Fruit fly (Drosophila melanogaster) whole organism, embryonic: ENCODE measurements around the gene Gr39a.

ENCODE experiments used
- Bteb2 ChIP-seq: fragments of 200-800 bp; sonication (Bioruptor generic); optimal IDR thresholded peaks from 2 replicates; lab custom pipeline; 2016; ENCODE audit warnings: missing biosample characterization, missing genetic modification characterization
- CG10267 ChIP-seq: fragments of 200-800 bp; sonication (Bioruptor generic); optimal IDR thresholded peaks from 2 replicates; lab custom pipeline; 2018; ENCODE audit warnings: missing biosample characterization, mild to moderate bottlenecking, missing genetic modification characterization, moderate library complexity
- CG10565 ChIP-seq: fragments of 200-800 bp; sonication (Bioruptor generic); optimal IDR thresholded peaks from 3 replicates; lab custom pipeline; 2016; ENCODE audit warnings: missing biosample characterization, mild to moderate bottlenecking, missing genetic modification characterization
- CG13123 ChIP-seq: fragments of 200-800 bp; sonication (Bioruptor generic); optimal IDR thresholded peaks from 2 replicates; lab custom pipeline; 2016; ENCODE audit warnings: missing biosample characterization, missing genetic modification characterization
- CG14710 ChIP-seq: fragments of 200-800 bp; sonication (Bioruptor generic); optimal IDR thresholded peaks from 3 replicates; lab custom pipeline; 2019; ENCODE audit warnings: missing biosample characterization, mild to moderate bottlenecking, missing genetic modification characterization, moderate library complexity
- CG16813 ChIP-seq: fragments of 200-800 bp; sonication (Bioruptor generic); IDR thresholded peaks from 3 replicates; pipeline ENCODE4 v1.3.6; 2022; ENCODE audit warnings: missing biosample characterization, missing genetic modification characterization; ENCODE audit not compliant: partially characterized antibody
- CG17186 ChIP-seq: fragments of 200-800 bp; sonication (Bioruptor generic); optimal IDR thresholded peaks from 3 replicates; lab custom pipeline; 2017; ENCODE audit warnings: missing biosample characterization, missing genetic modification reagents, missing genetic modification characterization
- CG18476 ChIP-seq: fragments of 200-800 bp; sonication (Bioruptor generic); optimal IDR thresholded peaks from 2 replicates; lab custom pipeline; 2016; ENCODE audit warnings: missing biosample characterization, mild to moderate bottlenecking, missing genetic modification characterization
- CG31365 ChIP-seq: fragments of 200-800 bp; sonication (Bioruptor generic); optimal IDR thresholded peaks from 2 replicates; lab custom pipeline; 2018; ENCODE audit warnings: missing biosample characterization, mild to moderate bottlenecking, missing genetic modification characterization
- CG33557 ChIP-seq: fragments of 200-800 bp; sonication (Bioruptor generic); optimal IDR thresholded peaks from 2 replicates; lab custom pipeline; 2019; ENCODE audit warnings: missing biosample characterization, mild to moderate bottlenecking, missing genetic modification characterization, moderate library complexity
- CG3995 ChIP-seq: fragments of 200-800 bp; sonication (Bioruptor generic); optimal IDR thresholded peaks from 3 replicates; lab custom pipeline; 2016; ENCODE audit warnings: missing biosample characterization, missing genetic modification characterization
- CG4404 ChIP-seq: fragments of 200-800 bp; sonication (Bioruptor generic); IDR thresholded peaks from 2 replicates; pipeline ENCODE4 v1.3.6; 2022; ENCODE audit warnings: missing biosample characterization, missing genetic modification characterization
- CG4707 ChIP-seq: fragments of 200-800 bp; sonication (Bioruptor generic); optimal IDR thresholded peaks from 2 replicates; lab custom pipeline; 2018; ENCODE audit warnings: missing biosample characterization, mild to moderate bottlenecking, missing genetic modification characterization, moderate library complexity
- CG7357 ChIP-seq: fragments of 200-800 bp; sonication (Bioruptor generic); IDR thresholded peaks from 3 replicates; pipeline ENCODE4 v1.3.6; 2022; ENCODE audit warnings: missing biosample characterization, missing genetic modification characterization
- CG9215 ChIP-seq: fragments of 200-800 bp; sonication (Bioruptor generic); IDR thresholded peaks from 2 replicates; pipeline ENCODE4 v1.3.6; 2022; ENCODE audit warnings: missing biosample characterization, missing genetic modification characterization
- CG9797 ChIP-seq: fragments of 200-800 bp; sonication (Bioruptor generic); optimal IDR thresholded peaks from 3 replicates; lab custom pipeline; 2018; ENCODE audit warnings: missing biosample characterization, mild to moderate bottlenecking, missing genetic modification characterization
- CG9876 ChIP-seq: fragments of 200-800 bp; sonication (Bioruptor generic); optimal IDR thresholded peaks from 2 replicates; lab custom pipeline; 2016; ENCODE audit warnings: missing biosample characterization, missing genetic modification characterization
- CkIIα-i1 ChIP-seq: fragments of 200-800 bp; sonication (Bioruptor generic); IDR thresholded peaks from 2 replicates; pipeline ENCODE4 v1.3.6; 2022; ENCODE audit warnings: missing biosample characterization, missing genetic modification characterization
- D19B ChIP-seq: fragments of 200-800 bp; sonication (Bioruptor generic); optimal IDR thresholded peaks from 2 replicates; lab custom pipeline; 2017; ENCODE audit warnings: missing biosample characterization, mild to moderate bottlenecking, missing genetic modification characterization
- Deaf1 ChIP-seq: fragments of 200-800 bp; optimal IDR thresholded peaks from 3 replicates; lab custom pipeline; 2019; ENCODE audit warnings: missing biosample characterization, mild to moderate bottlenecking, missing genetic modification characterization, moderate library complexity
- Dip2 ChIP-seq: fragments of 200-800 bp; sonication (Bioruptor generic); IDR thresholded peaks from 2 replicates; pipeline ENCODE4 v1.3.6; 2022; ENCODE audit warnings: missing biosample characterization, missing genetic modification characterization
- Dip3 ChIP-seq: fragments of 200-800 bp; sonication (Bioruptor generic); optimal IDR thresholded peaks from 3 replicates; lab custom pipeline; 2016; ENCODE audit warnings: missing biosample characterization, missing genetic modification characterization
- Dll ChIP-seq: fragments of 200-800 bp; sonication (Bioruptor generic); IDR thresholded peaks from 4 replicates; pipeline ENCODE4 v1.3.6; 2022; ENCODE audit warnings: missing biosample characterization, missing genetic modification characterization; ENCODE audit not compliant: partially characterized antibody
- Hr78 ChIP-seq, 2 experiments: fragments of 200-800 bp in 1 of 2; fragments of >200 bp in 1 of 2; sonication (Bioruptor generic) in 1 of 2; optimal IDR thresholded peaks; 2 replicates each; lab custom pipeline; 2017 to 2019; ENCODE audit warnings: missing biosample characterization in 2 of 2, missing genetic modification characterization in 2 of 2, mild to moderate bottlenecking in 1 of 2, moderate library complexity in 1 of 2
- Hsf ChIP-seq: fragments of 200-800 bp; sonication (Bioruptor generic); optimal IDR thresholded peaks from 3 replicates; lab custom pipeline; 2016; ENCODE audit warnings: missing biosample characterization, missing genetic modification characterization
- Scr ChIP-seq: fragments of 200-800 bp; sonication (Bioruptor generic); IDR thresholded peaks from 2 replicates; pipeline ENCODE4 v1.3.6; 2022; ENCODE audit warnings: missing biosample characterization, missing genetic modification characterization; ENCODE audit not compliant: partially characterized antibody
- YL-1 ChIP-seq: fragments of 200-800 bp; sonication (Bioruptor generic); optimal IDR thresholded peaks from 3 replicates; lab custom pipeline; 2017; ENCODE audit warnings: missing biosample characterization, mild to moderate bottlenecking, missing genetic modification characterization
- ash1 ChIP-seq: fragments of 200-800 bp; sonication (Bioruptor generic); optimal IDR thresholded peaks from 2 replicates; lab custom pipeline; 2018; ENCODE audit warnings: missing biosample characterization, mild to moderate bottlenecking, missing genetic modification characterization
- cg ChIP-seq: fragments of 200-800 bp; sonication (Bioruptor generic); optimal IDR thresholded peaks from 3 replicates; lab custom pipeline; 2019; ENCODE audit warnings: missing biosample characterization, mild to moderate bottlenecking, missing genetic modification characterization, moderate library complexity
- crp ChIP-seq, 2 experiments: fragments of 200-800 bp; sonication (Bioruptor generic); optimal IDR thresholded peaks; 2 replicates in 1 of 2; 3 replicates in 1 of 2; lab custom pipeline; 2017; ENCODE audit warnings: missing biosample characterization in 2 of 2, missing genetic modification characterization in 2 of 2, mild to moderate bottlenecking in 1 of 2, moderate library complexity in 1 of 2
- en ChIP-seq: fragments of 200-800 bp; sonication (Bioruptor generic); optimal IDR thresholded peaks from 2 replicates; lab custom pipeline; 2016; ENCODE audit warnings: missing biosample characterization, missing genetic modification characterization
- eyg ChIP-seq: fragments of 200-800 bp; sonication (Bioruptor generic); optimal IDR thresholded peaks from 3 replicates; lab custom pipeline; 2016; ENCODE audit warnings: missing biosample characterization, missing genetic modification characterization
- gcm2 ChIP-seq: fragments of 200-800 bp; sonication (Bioruptor generic); optimal IDR thresholded peaks from 2 replicates; lab custom pipeline; 2016; ENCODE audit warnings: missing biosample characterization, missing genetic modification characterization
- gem ChIP-seq: fragments of 200-800 bp; sonication (Bioruptor generic); optimal IDR thresholded peaks from 2 replicates; lab custom pipeline; 2019; ENCODE audit warnings: missing biosample characterization, mild to moderate bottlenecking, missing genetic modification characterization, moderate library complexity
- grn ChIP-seq: fragments of 200-800 bp; sonication (Bioruptor generic); optimal IDR thresholded peaks from 3 replicates; lab custom pipeline; 2017; ENCODE audit warnings: missing biosample characterization, missing genetic modification characterization
- gt ChIP-seq: fragments of 200-800 bp; sonication (Bioruptor generic); IDR thresholded peaks from 2 replicates; pipeline ENCODE4 v1.3.6; 2022; ENCODE audit warnings: missing biosample characterization, missing genetic modification characterization
- ham ChIP-seq: fragments of 200-800 bp; sonication (Bioruptor generic); IDR thresholded peaks from 2 replicates; pipeline ENCODE4 v1.3.6; 2022; ENCODE audit warnings: missing biosample characterization, missing genetic modification characterization
- luna ChIP-seq: fragments of 200-800 bp; sonication (Bioruptor generic); optimal IDR thresholded peaks from 2 replicates; lab custom pipeline; 2016; ENCODE audit warnings: missing biosample characterization, missing genetic modification characterization
- nmo ChIP-seq: fragments of 200-800 bp; sonication (Bioruptor generic); optimal IDR thresholded peaks from 2 replicates; lab custom pipeline; 2018; ENCODE audit warnings: missing biosample characterization, mild to moderate bottlenecking, missing genetic modification characterization, moderate library complexity
- otp ChIP-seq: fragments of 200-800 bp; sonication (Bioruptor generic); IDR thresholded peaks from 3 replicates; pipeline ENCODE4, ENCODE4 v1.3.6; 2022; ENCODE audit warnings: missing biosample characterization, missing genetic modification characterization
- prd ChIP-seq, 3 experiments: fragments of >200 bp in 2 of 3; fragments of 200-800 bp in 1 of 3; sonication (Bioruptor generic) in 1 of 3; optimal IDR thresholded peaks in 2 of 3; IDR thresholded peaks in 1 of 3; 2 replicates in 2 of 3; 3 replicates in 1 of 3; pipeline versions ENCODE4 v1.3.6 to Lab custom; 2017 to 2022; ENCODE audit warnings: missing biosample characterization in 1 of 3, missing genetic modification characterization in 1 of 3
- pros ChIP-seq: fragments of 200-800 bp; sonication (Bioruptor generic); optimal IDR thresholded peaks from 3 replicates; lab custom pipeline; 2019; ENCODE audit warnings: missing biosample characterization, mild to moderate bottlenecking, missing genetic modification characterization, moderate library complexity
- slou ChIP-seq: fragments of 200-800 bp; sonication (Bioruptor generic); optimal IDR thresholded peaks from 3 replicates; lab custom pipeline; 2016; ENCODE audit warnings: missing biosample characterization, missing genetic modification characterization
- so ChIP-seq: fragments of 200-800 bp; sonication (Bioruptor generic); IDR thresholded peaks from 3 replicates; pipeline ENCODE4 v1.3.6; 2022; ENCODE audit warnings: missing biosample characterization, missing genetic modification characterization
- stwl ChIP-seq: fragments of 200-800 bp; sonication (Bioruptor generic); optimal IDR thresholded peaks from 3 replicates; lab custom pipeline; 2018; ENCODE audit warnings: missing biosample characterization, mild to moderate bottlenecking, missing genetic modification characterization, moderate library complexity
- tll ChIP-seq, 2 experiments: fragments of 200-800 bp in 1 of 2; fragments of >200 bp in 1 of 2; sonication (Bioruptor generic) in 1 of 2; optimal IDR thresholded peaks; 2 replicates each; lab custom pipeline; 2017 to 2019; ENCODE audit warnings: missing biosample characterization in 2 of 2, missing genetic modification characterization in 2 of 2, mild to moderate bottlenecking in 1 of 2, moderate library complexity in 1 of 2
- tna ChIP-seq: fragments of 200-800 bp; sonication (Bioruptor generic); IDR thresholded peaks from 2 replicates; pipeline ENCODE4 v1.3.6; 2022; ENCODE audit warnings: missing biosample characterization, missing genetic modification characterization; ENCODE audit not compliant: partially characterized antibody
- vvl ChIP-seq: fragments of 200-800 bp; sonication (Bioruptor generic); IDR thresholded peaks from 2 replicates; pipeline ENCODE4 v1.3.6; 2022; ENCODE audit warnings: missing biosample characterization, missing genetic modification characterization
- wek ChIP-seq: fragments of 200-800 bp; sonication (Bioruptor generic); optimal IDR thresholded peaks from 3 replicates; lab custom pipeline; 2018; ENCODE audit warnings: missing biosample characterization, mild to moderate bottlenecking, missing genetic modification characterization, moderate library complexity

The Gr39a gene

dm6 chr2L:21263470-21264146 is 26.9 kb upstream of the Gr39a start (continued):
- TF ChIP-seq Dip2 (GFP tag; lab: Robert Waterston, UW), result no peak
- TF ChIP-seq CG17186 (GFP tag; lab: Kevin White, UChicago), result no peak
- peak; percentile 38 for TF ChIP-seq stwl
- TF ChIP-seq CG13123 (GFP tag; lab: Kevin White, UChicago), result no peak
- no peak for TF ChIP-seq Dll
- no peak for TF ChIP-seq otp (GFP tag; lab: Robert Waterston, UW)
- 0 out of 2 replicates have a peak, but pooled peaks have one; percentile 7 for TF ChIP-seq Scr (GFP tag; lab: Robert Waterston, UW)
- TF ChIP-seq CG4404 (GFP tag; lab: Robert Waterston, UW), result no peak
- peak in 1 of 2 experiments; percentile 68 for TF ChIP-seq crp (GFP tag; optimal IDR thresholded peaks at IDR 0.05; lab: Kevin White, UChicago)
- TF ChIP-seq CG9876, result no peak
- no peak for TF ChIP-seq gcm2
- TF ChIP-seq CG3995 (GFP tag; lab: Kevin White, UChicago), result no peak
- no peak for TF ChIP-seq ham (GFP tag; lab: Robert Waterston, UW)
- TF ChIP-seq pros (GFP tag; lab: Kevin White, UChicago), result no peak
- TF ChIP-seq CG7357, result peak; percentile 77; the same call in 2 of the 3 replicates
- no peak for TF ChIP-seq Hsf
- no peak for TF ChIP-seq CkIIα-i1 (GFP tag; lab: Robert Waterston, UW)
- TF ChIP-seq CG9215 (GFP tag; lab: Robert Waterston, UW), result no peak
- TF ChIP-seq Bteb2 (GFP tag; lab: Kevin White, UChicago), result no peak
- TF ChIP-seq YL-1, result no peak
- TF ChIP-seq nmo (GFP tag; lab: Kevin White, UChicago), result no peak
- TF ChIP-seq gt (GFP tag; lab: Robert Waterston, UW), result no peak
- TF ChIP-seq Dip3 (GFP tag; lab: Kevin White, UChicago), result no peak
- TF ChIP-seq wek (GFP tag; lab: Kevin White, UChicago), result peak; percentile 28
- no peak for TF ChIP-seq CG31365
- TF ChIP-seq CG18476 (GFP tag; lab: Kevin White, UChicago), result no peak
- TF ChIP-seq CG16813 (GFP tag; lab: Robert Waterston, UW), result no peak
- no peak; the same call in 1 of the 2 replicates for TF ChIP-seq vvl (GFP tag; lab: Robert Waterston, UW)
- no peak for TF ChIP-seq ash1 (GFP tag; lab: Kevin White, UChicago)
- TF ChIP-seq prd (optimal IDR thresholded peaks at IDR 0.05; lab: Kevin White, UChicago), result no peak
- no peak for TF ChIP-seq prd (GFP tag; IDR thresholded peaks at IDR 0.05; lab: Robert Waterston, UW)
- no peak for TF ChIP-seq Hr78 (GFP tag; optimal IDR thresholded peaks at IDR 0.05; lab: Kevin White, UChicago)
- peak; percentile 42 for TF ChIP-seq CG10267 (tag; lab: Kevin White, UChicago)
- no peak for TF ChIP-seq so (GFP tag; lab: Robert Waterston, UW)
- no peak for TF ChIP-seq CG9797 (GFP tag; lab: Kevin White, UChicago)
- no peak for TF ChIP-seq tna (GFP tag; lab: Robert Waterston, UW)
- no peak for TF ChIP-seq eyg
- no peak for TF ChIP-seq luna (GFP tag; lab: Kevin White, UChicago)
- TF ChIP-seq CG4707, result no peak
- no peak for TF ChIP-seq CG10565
- TF ChIP-seq cg (GFP tag; lab: Kevin White, UChicago), result peak; percentile 54
- no peak for TF ChIP-seq Deaf1
- no peak for TF ChIP-seq D19B (GFP tag; lab: Kevin White, UChicago)
- no peak for TF ChIP-seq CG33557
- no peak for TF ChIP-seq grn (GFP tag; lab: Kevin White, UChicago)
- peak; percentile 98 for TF ChIP-seq CG14710 (tag; lab: Kevin White, UChicago)
- TF ChIP-seq tll (GFP tag; optimal IDR thresholded peaks at IDR 0.05; lab: Kevin White, UChicago), result peak in 1 of 2 experiments; percentile 45
- no peak for TF ChIP-seq en
- no peak for TF ChIP-seq slou (GFP tag; lab: Kevin White, UChicago)
- TF ChIP-seq gem (tag; lab: Kevin White, UChicago), result peak; percentile 62
